Fruit fly (Drosophila melanogaster): ENCODE measurements around the gene IP3K2.

The IP3K2 gene

DNA sequence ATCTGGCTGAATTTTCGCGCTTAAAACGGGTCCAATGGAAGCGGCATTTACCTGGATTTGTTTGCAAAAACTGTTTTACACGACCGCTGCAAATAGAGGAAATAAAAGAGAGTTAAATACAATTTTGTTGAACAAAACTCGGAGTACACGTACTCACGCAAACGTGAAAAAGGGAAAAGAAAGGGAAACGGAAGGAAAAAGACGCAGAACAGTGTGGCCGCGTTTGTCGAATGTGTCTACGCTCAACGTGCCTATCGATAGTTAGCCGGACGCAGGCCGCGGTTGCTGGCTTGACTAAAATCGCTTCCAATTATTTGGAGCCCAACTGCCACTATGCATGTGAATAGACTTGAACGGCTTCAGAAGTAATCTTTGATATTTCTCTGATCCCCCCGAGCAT, 34.0 kb downstream of the IP3K2 start, which contains the start of gene RpS15Aa (continued):
- TF ChIP-seq CG18764 (GFP tag; optimal IDR thresholded peaks at IDR 0.05) = peak; percentile 50
- peak; percentile 68 for TF ChIP-seq Ptx1 (GFP tag; IDR thresholded peaks at IDR 0.05)
- peak; percentile 59 for TF ChIP-seq maf-S (GFP tag; optimal IDR thresholded peaks at IDR 0.05)
- TF ChIP-seq CG12769 (tag; optimal IDR thresholded peaks at IDR 0.05) = peak; percentile 54
- TF ChIP-seq tio (GFP tag; optimal IDR thresholded peaks at IDR 0.05) = peak; percentile 42
- TF ChIP-seq pita (GFP tag; optimal IDR thresholded peaks at IDR 0.05) = peak; percentile 54
- no peak for TF ChIP-seq hth (optimal IDR thresholded peaks at IDR 0.05)
- TF ChIP-seq CG18476 (GFP tag; optimal IDR thresholded peaks at IDR 0.05) = no peak
- peak; percentile 75 for TF ChIP-seq BEAF-32 (GFP tag; optimal IDR thresholded peaks at IDR 0.05)
- TF ChIP-seq Chrac-16 (GFP tag; optimal IDR thresholded peaks at IDR 0.05) = no peak
- peak; percentile 47 for TF ChIP-seq ash1 (GFP tag; optimal IDR thresholded peaks at IDR 0.05)
- TF ChIP-seq CG18599 (GFP tag; optimal IDR thresholded peaks at IDR 0.05) = peak; percentile 65
- TF ChIP-seq dpn (GFP tag; optimal IDR thresholded peaks at IDR 0.05) = peak; percentile 34 to 79
- TF ChIP-seq HLH3B (GFP tag; IDR thresholded peaks at IDR 0.05) = peak; percentile 58; the same call in 1 of the 2 replicates
- TF ChIP-seq CG2129 (GFP tag; IDR thresholded peaks at IDR 0.05; ENCODE audit: partially characterized antibody) = 0 out of 2 replicates have a peak, but pooled peaks have one; percentile 18
- peak; percentile 83 for TF ChIP-seq sr (GFP tag; IDR thresholded peaks at IDR 0.05)
- peak; percentile 50 to 77 for TF ChIP-seq chif (GFP tag; optimal IDR thresholded peaks at IDR 0.05)
- TF ChIP-seq kay (GFP tag; optimal IDR thresholded peaks at IDR 0.05) = no peak
- peak; percentile 53 for TF ChIP-seq ac (GFP tag; optimal IDR thresholded peaks at IDR 0.05)
- TF ChIP-seq CG2116 (GFP tag; optimal IDR thresholded peaks at IDR 0.05) = peak; percentile 62
- peak; percentile 82 for TF ChIP-seq CG14014 (GFP tag; IDR thresholded peaks at IDR 0.05)
- peak; percentile 49 for TF ChIP-seq CG18262 (tag; optimal IDR thresholded peaks at IDR 0.05)
- peak; percentile 91 for TF ChIP-seq chm (GFP tag; IDR thresholded peaks at IDR 0.05)
- TF ChIP-seq tx (GFP tag; optimal IDR thresholded peaks at IDR 0.05) = peak; percentile 35
- peak; percentile 56; the same call in 1 of the 2 replicates for TF ChIP-seq MBD-R2 (GFP tag; IDR thresholded peaks at IDR 0.05)
- peak; percentile 60 for TF ChIP-seq bbx (GFP tag; IDR thresholded peaks at IDR 0.05; ENCODE audit: partially characterized antibody)
- peak; percentile 80 for TF ChIP-seq sens-2 (GFP tag; IDR thresholded peaks at IDR 0.05)
- peak; percentile 27 for TF ChIP-seq CG12155 (GFP tag; optimal IDR thresholded peaks at IDR 0.05)
- 0 out of 2 replicates have a peak, but pooled peaks have one; percentile 17 for TF ChIP-seq CG16779 (GFP tag; IDR thresholded peaks at IDR 0.05)
- peak; percentile 44 for TF ChIP-seq CG1602 (GFP tag; optimal IDR thresholded peaks at IDR 0.05)
- TF ChIP-seq vfl (GFP tag; optimal IDR thresholded peaks at IDR 0.05) = no peak
- peak; percentile 9 for TF ChIP-seq CG3065 (GFP tag; optimal IDR thresholded peaks at IDR 0.05)
- no peak for TF ChIP-seq corto (GFP tag; optimal IDR thresholded peaks at IDR 0.05)
- TF ChIP-seq Dfd (GFP tag; optimal IDR thresholded peaks at IDR 0.05) = no peak
- peak; percentile 62 for TF ChIP-seq CG31365 (tag; optimal IDR thresholded peaks at IDR 0.05)
- TF ChIP-seq CG17568 (GFP tag; optimal IDR thresholded peaks at IDR 0.05) = peak; percentile 83
- TF ChIP-seq zf30C (GFP tag; optimal IDR thresholded peaks at IDR 0.05) = peak; percentile 15
- TF ChIP-seq dmrt99B (tag; optimal IDR thresholded peaks at IDR 0.05) = peak; percentile 44
- peak; percentile 40 for TF ChIP-seq CG12744 (GFP tag; optimal IDR thresholded peaks at IDR 0.05)
- peak; percentile 38 for TF ChIP-seq pum (GFP tag; optimal IDR thresholded peaks at IDR 0.05)
- peak; percentile 86 for TF ChIP-seq otp (GFP tag; IDR thresholded peaks at IDR 0.05)
- peak; percentile 36 for TF ChIP-seq da (GFP tag; optimal IDR thresholded peaks at IDR 0.05)
- peak; percentile 79 for TF ChIP-seq kni (GFP tag; optimal IDR thresholded peaks at IDR 0.05)
- no peak for TF ChIP-seq CG10462 (GFP tag; optimal IDR thresholded peaks at IDR 0.05)
- TF ChIP-seq CG3995 (GFP tag; optimal IDR thresholded peaks at IDR 0.05) = peak; percentile 68
- TF ChIP-seq CG11398 (GFP tag; optimal IDR thresholded peaks at IDR 0.05) = peak; percentile 76
- 0 out of 2 replicates have a peak, but pooled peaks have one; percentile 34 for TF ChIP-seq GATAe (GFP tag; conservative IDR thresholded peaks at IDR 0.05)
- TF ChIP-seq Bteb2 (GFP tag; optimal IDR thresholded peaks at IDR 0.05) = peak; percentile 0
- TF ChIP-seq CG9609 (GFP tag; optimal IDR thresholded peaks at IDR 0.05) = peak; percentile 77
- peak; percentile 71 for TF ChIP-seq ara (GFP tag; IDR thresholded peaks at IDR 0.05)
- no peak for TF ChIP-seq CG8478 (optimal IDR thresholded peaks at IDR 0.05)
- TF ChIP-seq MESR4 (GFP tag; optimal IDR thresholded peaks at IDR 0.05) = peak; percentile 89

Measured in whole organism, embryonic.